Worm (Caenorhabditis elegans): Measurements from ENCODE around the gene chil-22.

DNA sequence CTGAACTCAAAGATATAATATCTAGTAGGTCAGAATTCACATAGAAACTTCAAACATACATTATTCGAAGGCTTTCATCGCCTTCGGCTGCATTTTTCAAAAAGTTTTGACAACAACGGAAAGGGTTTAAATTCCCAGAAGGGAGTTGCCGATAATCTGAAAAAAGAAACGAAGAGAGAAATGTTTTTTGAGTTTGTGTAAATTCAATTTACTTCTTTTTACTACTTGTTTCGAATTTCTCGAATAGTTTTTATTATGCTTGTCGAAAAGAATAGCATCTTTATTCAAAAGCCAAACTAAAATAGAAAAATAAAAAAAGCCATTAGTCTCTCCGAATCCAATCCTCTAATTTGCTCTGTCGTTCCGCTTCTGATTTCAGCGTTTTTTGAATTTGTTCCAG is 34.9 kb downstream of the chil-22 start:
- TF ChIP-seq nhr-20 (tag; optimal IDR thresholded peaks at IDR 0.05) (no peak), sup-37 (GFP tag; optimal IDR thresholded peaks at IDR 0.05) (no peak), ama-1 (optimal IDR thresholded peaks at IDR 0.05) (no peak), skn-1 (tag; optimal IDR thresholded peaks at IDR 0.05) (no peak), dpl-1 (GFP tag; optimal IDR thresholded peaks at IDR 0.05) (no peak), unc-62 (GFP tag; optimal IDR thresholded peaks at IDR 0.05) (no peak), egl-27 (tag; optimal IDR thresholded peaks at IDR 0.05) (no peak), nhr-237 (tag; optimal IDR thresholded peaks at IDR 0.05) (no peak), nhr-77 (tag; optimal IDR thresholded peaks at IDR 0.05) (no peak), ceh-8 (GFP tag; optimal IDR thresholded peaks at IDR 0.05) (no peak), rnt-1 (tag; optimal IDR thresholded peaks at IDR 0.05) (no peak), pag-3 (tag; optimal IDR thresholded peaks at IDR 0.05; ENCODE audit: borderline replicate concordance, insufficient read depth) (no peak), nhr-11 (tag; optimal IDR thresholded peaks at IDR 0.05) (no peak), ztf-4 (tag; optimal IDR thresholded peaks at IDR 0.05) (no peak)

Measured in whole organism, L1 larva.